Fruit fly (Drosophila melanogaster): ENCODE data around the gene CG42488.

- TF ChIP-seq lola (GFP tag; optimal IDR thresholded peaks at IDR 0.05) = no peak
- peak; percentile 45 for TF ChIP-seq Hr83 (GFP tag; optimal IDR thresholded peaks at IDR 0.05; ENCODE audit: poor library complexity, severe bottlenecking)
- TF ChIP-seq ey (GFP tag; optimal IDR thresholded peaks at IDR 0.05) = peak; percentile 36
Observed at dm6 chr3R:25482463-25483173, at the start of gene CG42488, which contains the start of the genes XNP and CG5116.
